Worm (Caenorhabditis elegans): Measurements from ENCODE around the gene isp-1.

Gene isp-1

DNA sequence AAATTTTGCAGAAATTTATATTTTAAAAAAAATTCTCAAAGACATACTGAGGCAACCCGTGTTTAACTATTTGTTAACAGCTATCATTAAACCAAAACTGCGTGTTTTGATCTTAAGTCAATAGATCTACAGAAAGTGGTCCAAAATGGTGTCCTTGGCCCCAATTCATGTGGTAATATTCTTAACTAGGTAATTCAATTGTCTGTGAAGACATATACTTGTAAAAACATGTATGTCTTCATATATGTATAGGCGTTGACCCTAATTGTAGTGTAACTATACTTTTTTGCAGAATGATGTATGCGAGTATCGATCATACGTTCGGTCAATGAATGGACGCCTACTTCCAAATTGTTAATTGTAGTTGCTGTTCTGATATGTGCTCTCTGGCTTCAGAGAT lies 33.8 kb upstream of the isp-1 start, which contains the start of gene C07G1.15:
Gene C07G1.15, plus strand, starts transcription at position 301 of the 400 bp plus-strand sequence.
- no peak for TF ChIP-seq egl-5 (tag; optimal IDR thresholded peaks at IDR 0.05)
- no peak for TF ChIP-seq ceh-82 (tag; optimal IDR thresholded peaks at IDR 0.05)
- no peak for TF ChIP-seq nhr-28 (tag; optimal IDR thresholded peaks at IDR 0.05)
- TF ChIP-seq elt-1 (tag; optimal IDR thresholded peaks at IDR 0.05): no peak
- TF ChIP-seq ceh-16 (tag; optimal IDR thresholded peaks at IDR 0.05): no peak
- no peak for TF ChIP-seq nhr-23 (tag; optimal IDR thresholded peaks at IDR 0.05)
- no peak for TF ChIP-seq ceh-28 (tag; optimal IDR thresholded peaks at IDR 0.05)
- no peak for TF ChIP-seq ZK546.5 (tag; optimal IDR thresholded peaks at IDR 0.05)
- TF ChIP-seq lin-15B (tag; optimal IDR thresholded peaks at IDR 0.05): no peak
- TF ChIP-seq nhr-67 (tag; optimal IDR thresholded peaks at IDR 0.05): no peak
- TF ChIP-seq zag-1 (tag; optimal IDR thresholded peaks at IDR 0.05): no peak
- no peak for TF ChIP-seq nhr-11 (tag; optimal IDR thresholded peaks at IDR 0.05)
- TF ChIP-seq R02D3.7 (tag; optimal IDR thresholded peaks at IDR 0.05): no peak
- no peak for TF ChIP-seq mml-1 (tag; optimal IDR thresholded peaks at IDR 0.05)
- TF ChIP-seq mdl-1 (tag; optimal IDR thresholded peaks at IDR 0.05): no peak
- TF ChIP-seq nhr-43 (tag; optimal IDR thresholded peaks at IDR 0.05; ENCODE audit: poor library complexity, severe bottlenecking): no peak
- no peak for TF ChIP-seq jun-1 (tag; optimal IDR thresholded peaks at IDR 0.05)
- TF ChIP-seq nhr-76 (tag; optimal IDR thresholded peaks at IDR 0.05): no peak
- TF ChIP-seq ceh-9 (tag; optimal IDR thresholded peaks at IDR 0.05): no peak
- no peak for TF ChIP-seq aly-2 (tag; optimal IDR thresholded peaks at IDR 0.05)

- no peak for TF ChIP-seq hmg-11 (tag; optimal IDR thresholded peaks at IDR 0.05)
- TF ChIP-seq elt-2 (tag; optimal IDR thresholded peaks at IDR 0.05): peak; percentile 23
- TF ChIP-seq fos-1 (tag; optimal IDR thresholded peaks at IDR 0.05): no peak
- no peak for TF ChIP-seq ceh-9 (tag; optimal IDR thresholded peaks at IDR 0.05)
- TF ChIP-seq fkh-2 (tag; optimal IDR thresholded peaks at IDR 0.05): no peak
Measured at ce11 chrIV:8168660-8169059, 32.8 kb upstream of the isp-1 start, which contains the start of gene clec-52. Gene clec-52, minus strand, starts transcription at chrIV:8168760.

- TF ChIP-seq daf-12 (tag; optimal IDR thresholded peaks at IDR 0.05) (no peak), unc-39 (tag; optimal IDR thresholded peaks at IDR 0.05) (no peak)
Measured at ce11 chrIV:8165950-8166349, 30.1 kb upstream of the isp-1 start, which contains the start of gene B0218.7. Gene B0218.7, minus strand, starts transcription at chrIV:8166050.

DNA sequence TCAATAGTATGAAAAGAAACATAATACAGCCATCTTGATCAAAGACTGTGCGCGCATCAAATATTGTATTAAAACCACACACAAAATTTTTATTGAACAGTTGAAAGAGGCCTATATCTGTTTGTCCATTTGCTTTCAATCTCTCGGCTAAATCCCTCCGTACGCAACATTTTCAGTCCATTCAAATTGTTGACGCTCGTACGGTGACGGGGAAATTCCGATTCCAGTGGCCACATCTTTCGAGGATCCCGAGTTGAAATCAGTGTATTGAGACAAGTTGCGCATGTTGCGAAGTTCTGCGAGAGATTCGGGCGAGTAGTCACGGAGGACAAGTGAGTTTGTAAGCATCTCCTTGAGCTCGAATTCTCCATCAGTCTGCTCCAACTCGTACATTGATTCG lies 28.7 kb upstream of the isp-1 start:
- no peak for TF ChIP-seq tbx-2 (tag; optimal IDR thresholded peaks at IDR 0.05)
- TF ChIP-seq ceh-28 (tag; optimal IDR thresholded peaks at IDR 0.05): no peak
- no peak for TF ChIP-seq elt-1 (tag; optimal IDR thresholded peaks at IDR 0.05)
- no peak for TF ChIP-seq unc-39 (tag; optimal IDR thresholded peaks at IDR 0.05)
- no peak for TF ChIP-seq nhr-11 (tag; optimal IDR thresholded peaks at IDR 0.05)
- TF ChIP-seq R02D3.7 (tag; optimal IDR thresholded peaks at IDR 0.05): no peak
- TF ChIP-seq skn-1 (tag; optimal IDR thresholded peaks at IDR 0.05): no peak
- TF ChIP-seq lin-39 (tag; optimal IDR thresholded peaks at IDR 0.05): no peak
- no peak for TF ChIP-seq nhr-28 (tag; optimal IDR thresholded peaks at IDR 0.05)
- TF ChIP-seq nhr-76 (tag; optimal IDR thresholded peaks at IDR 0.05): no peak
- TF ChIP-seq pha-4 (tag; optimal IDR thresholded peaks at IDR 0.05): no peak
- no peak for TF ChIP-seq ztf-11 (tag; optimal IDR thresholded peaks at IDR 0.05)
- no peak for TF ChIP-seq ztf-4 (tag; optimal IDR thresholded peaks at IDR 0.05)
- TF ChIP-seq nfya-1 (tag; optimal IDR thresholded peaks at IDR 0.05; ENCODE audit: insufficient read depth): no peak
- TF ChIP-seq hmg-11 (tag; optimal IDR thresholded peaks at IDR 0.05): no peak
- no peak for TF ChIP-seq egl-27 (tag; optimal IDR thresholded peaks at IDR 0.05)
- no peak for TF ChIP-seq nhr-23 (tag; optimal IDR thresholded peaks at IDR 0.05)
- TF ChIP-seq zag-1 (tag; optimal IDR thresholded peaks at IDR 0.05): no peak
- no peak for TF ChIP-seq nhr-67 (tag; optimal IDR thresholded peaks at IDR 0.05)

DNA sequence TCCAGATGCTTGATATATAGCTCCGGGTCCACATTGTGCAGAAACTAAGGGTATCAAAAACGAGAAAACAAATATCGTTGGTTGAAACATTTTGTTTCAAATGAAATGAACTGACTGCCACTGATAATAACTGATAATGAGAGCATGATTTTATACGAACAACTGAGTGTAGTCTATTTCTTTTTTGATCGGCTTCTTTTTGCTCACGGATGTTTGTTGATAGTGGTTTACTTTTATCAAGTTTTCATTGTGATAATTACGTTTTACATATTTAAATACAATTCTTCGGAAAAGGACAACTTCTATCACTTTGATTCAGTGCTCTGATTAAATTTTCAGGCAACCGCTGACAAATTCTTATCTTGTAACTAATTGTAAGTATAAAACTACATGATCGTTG lies 27.8 kb upstream of the isp-1 start, which contains the start of gene clec-51:
Gene clec-51, minus strand, starts transcription at position 114 of the 400 bp plus-strand sequence.
- TF ChIP-seq sea-2 (GFP tag; optimal IDR thresholded peaks at IDR 0.05) (no peak), daf-12 (tag; optimal IDR thresholded peaks at IDR 0.05) (no peak), elt-2 (tag; optimal IDR thresholded peaks at IDR 0.05) (peak; percentile 90), ceh-28 (tag; optimal IDR thresholded peaks at IDR 0.05) (no peak), jun-1 (tag; optimal IDR thresholded peaks at IDR 0.05) (peak; percentile 47), R02D3.7 (tag; optimal IDR thresholded peaks at IDR 0.05) (no peak), elt-1 (tag; optimal IDR thresholded peaks at IDR 0.05) (no peak), pha-4 (tag; optimal IDR thresholded peaks at IDR 0.05) (peak; percentile 22), pqm-1 (tag; optimal IDR thresholded peaks at IDR 0.05) (peak; percentile 88)

All from whole organism, L3 larva.